Worm (Caenorhabditis elegans): ENCODE data around the gene nbs-1.

nbs-1 gene

ce11 chrII:11045872-11046271 lies 50.4 kb downstream of the nbs-1 start, which contains the start of gene col-83:
Gene col-83 (minus strand): TSS chrII:11045972.
- TF ChIP-seq dve-1 (tag; optimal IDR thresholded peaks at IDR 0.05; ENCODE audit: insufficient read depth) (no peak), unc-62 (GFP tag; optimal IDR thresholded peaks at IDR 0.05 in 1 of 2) (peak in 1 of 2 experiments; percentile 7), unc-62 (tag; optimal IDR thresholded peaks at IDR 0.05) (no peak), cey-2 (tag; optimal IDR thresholded peaks at IDR 0.05; ENCODE audit: borderline replicate concordance, insufficient read depth) (no peak), lin-38 (GFP tag; IDR thresholded peaks at IDR 0.05) (0 out of 2 replicates have a peak, but pooled peaks have one; percentile 13)
